Fruit fly (Drosophila melanogaster): ENCODE data around the gene CG13924.

DNA sequence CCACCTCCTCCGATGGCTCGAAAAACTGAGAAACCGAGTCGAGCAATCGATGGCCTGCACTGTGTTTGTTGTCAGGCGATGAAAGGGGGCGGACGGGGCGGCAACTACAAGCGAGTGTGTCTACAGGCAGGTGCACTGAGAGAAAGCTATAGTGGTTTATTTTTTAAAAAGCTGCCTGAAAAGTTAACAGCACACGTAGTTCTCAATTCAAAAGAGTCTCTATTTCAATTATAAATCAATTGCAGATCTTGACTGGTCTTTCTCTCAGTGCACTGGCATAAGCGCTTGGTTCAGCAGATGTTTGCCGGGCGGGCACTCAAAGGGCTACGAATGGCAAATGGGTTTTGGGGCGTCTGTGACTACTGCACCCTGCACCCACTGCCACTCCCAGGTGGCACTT, 10.9 kb downstream of the CG13924 start:
- TF ChIP-seq psq (optimal IDR thresholded peaks at IDR 0.05) (no peak), usp (GFP tag; optimal IDR thresholded peaks at IDR 0.05) (no peak), EcR (GFP tag; optimal IDR thresholded peaks at IDR 0.05) (no peak), pan (optimal IDR thresholded peaks at IDR 0.05) (no peak)
